Fruit fly (Drosophila melanogaster) whole organism, adult: Measurements from ENCODE around the gene CG11537.

Experiments
- CG11617 ChIP-seq: fragments of 200-800 bp; sonication (Bioruptor generic); optimal IDR thresholded peaks from 2 replicates; lab custom pipeline; 2017; ENCODE audit warnings: mild to moderate bottlenecking, missing biosample characterization, missing genetic modification reagents, missing genetic modification characterization
- CG12768 ChIP-seq: fragments of 200-800 bp; sonication (Bioruptor generic); optimal IDR thresholded peaks from 2 replicates; lab custom pipeline; 2017; ENCODE audit warnings: missing biosample characterization, missing genetic modification characterization, mild to moderate bottlenecking, moderate library complexity, missing genetic modification reagents
- CG14711 ChIP-seq: fragments of 200-800 bp; sonication (Bioruptor generic); optimal IDR thresholded peaks from 2 replicates; lab custom pipeline; 2018; ENCODE audit warnings: missing biosample characterization, mild to moderate bottlenecking, missing genetic modification characterization, moderate library complexity
- CG7045 ChIP-seq: fragments of 200-800 bp; sonication (Bioruptor generic); optimal IDR thresholded peaks from 2 replicates; lab custom pipeline; 2017; ENCODE audit warnings: missing biosample characterization, mild to moderate bottlenecking, missing genetic modification characterization
- CG7101 ChIP-seq: fragments of 200-800 bp; sonication (Bioruptor generic); optimal IDR thresholded peaks from 2 replicates; lab custom pipeline; 2018; ENCODE audit warnings: missing biosample characterization, mild to moderate bottlenecking, missing genetic modification characterization, moderate library complexity
- Crg-1 ChIP-seq: fragments of 200-800 bp; sonication (Bioruptor generic); optimal IDR thresholded peaks from 2 replicates; lab custom pipeline; 2016; ENCODE audit warnings: missing biosample characterization, missing genetic modification characterization
- Mnt ChIP-seq: fragments of 200-800 bp; sonication (Bioruptor generic); optimal IDR thresholded peaks from 2 replicates; lab custom pipeline; 2016; ENCODE audit warnings: missing biosample characterization, mild to moderate bottlenecking, missing genetic modification characterization
- bab1 ChIP-seq: fragments of 200-800 bp; sonication (Bioruptor generic); optimal IDR thresholded peaks from 3 replicates; lab custom pipeline; 2019; ENCODE audit warnings: missing biosample characterization, mild to moderate bottlenecking, missing genetic modification characterization, moderate library complexity
- cic ChIP-seq: fragments of 200-800 bp; sonication (Bioruptor generic); optimal IDR thresholded peaks from 2 replicates; lab custom pipeline; 2017; ENCODE audit warnings: missing biosample characterization, mild to moderate bottlenecking, missing genetic modification characterization, moderate library complexity
- cnc ChIP-seq, 2 experiments: fragments of >200 bp; optimal IDR thresholded peaks; 2 replicates each; lab custom pipeline; 2017
- kay ChIP-seq: fragments of 200-800 bp; sonication (Bioruptor generic); peaks from one replicate; lab custom pipeline; 2016; ENCODE audit warnings: missing biosample characterization, missing genetic modification characterization, borderline replicate concordance
- pad ChIP-seq: fragments of 200-800 bp; sonication (Bioruptor generic); optimal IDR thresholded peaks from 3 replicates; lab custom pipeline; 2017; ENCODE audit warnings: missing biosample characterization, missing genetic modification characterization, mild to moderate bottlenecking, moderate library complexity, missing genetic modification reagents
- tj ChIP-seq: fragments of 200-800 bp; sonication (Bioruptor generic); optimal IDR thresholded peaks from 3 replicates; lab custom pipeline; 2017; ENCODE audit warnings: missing biosample characterization, mild to moderate bottlenecking, missing genetic modification characterization, moderate library complexity

dm6 chr3L:3108964-3109363, 34.3 kb downstream of the CG11537 start:
- TF ChIP-seq CG14711 (tag; lab: Kevin White, UChicago), result no peak
- no peak for TF ChIP-seq tj
- no peak for TF ChIP-seq pad (GFP tag; lab: Kevin White, UChicago)
- TF ChIP-seq Crg-1 (GFP tag; lab: Kevin White, UChicago), result no peak
- TF ChIP-seq CG12768 (GFP tag; lab: Kevin White, UChicago), result no peak
- TF ChIP-seq cic (GFP tag; lab: Kevin White, UChicago), result no peak
- TF ChIP-seq CG7101 (tag; lab: Kevin White, UChicago), result no peak
- TF ChIP-seq cnc (optimal IDR thresholded peaks at IDR 0.05; lab: Kevin White, UChicago), result no peak
- no peak for TF ChIP-seq Mnt (GFP tag; lab: Kevin White, UChicago)
- TF ChIP-seq CG11617 (GFP tag; lab: Kevin White, UChicago), result no peak
- TF ChIP-seq CG7045, result no peak
- no peak for TF ChIP-seq kay (GFP tag; lab: Kevin White, UChicago)
- no peak for TF ChIP-seq bab1
